Worm (Caenorhabditis elegans) whole organism, late embryonic: ENCODE measurements around the gene ptr-20.

ENCODE experiments used
- K02D7.2 ChIP-seq: sonication (generic microtip); optimal IDR thresholded peaks from 2 replicates; lab custom pipeline; 2017; ENCODE audit warnings: mild to moderate bottlenecking, missing genetic modification characterization, missing compliant biosample characterization
- ama-1 ChIP-seq: fragments of 150-350 bp; optimal IDR thresholded peaks from 2 replicates; lab custom pipeline; 2014
- ceh-22 ChIP-seq: sonication (generic microtip); optimal IDR thresholded peaks from 2 replicates; lab custom pipeline; 2017; ENCODE audit warnings: missing biosample characterization, missing genetic modification characterization
- che-1 ChIP-seq: sonication (generic microtip); optimal IDR thresholded peaks from 2 replicates; lab custom pipeline; 2016; ENCODE audit warnings: mild to moderate bottlenecking, missing genetic modification characterization, missing compliant biosample characterization
- fax-1 ChIP-seq: sonication (generic microtip); optimal IDR thresholded peaks from 2 replicates; lab custom pipeline; 2016; ENCODE audit warnings: missing genotype, missing genetic modification characterization, missing compliant biosample characterization
- hlh-8 ChIP-seq: sonication (generic microtip); optimal IDR thresholded peaks from 2 replicates; lab custom pipeline; 2016; ENCODE audit warnings: missing genotype, missing genetic modification characterization, missing compliant biosample characterization
- pha-4 ChIP-seq: fragments of 150-350 bp; optimal IDR thresholded peaks from 2 replicates; lab custom pipeline; 2018; ENCODE audit warnings: missing biosample characterization, missing genetic modification reagents, missing genetic modification characterization
- pqm-1 ChIP-seq: sonication (generic microtip); optimal IDR thresholded peaks from 2 replicates; lab custom pipeline; 2016; ENCODE audit warnings: missing genetic modification characterization, missing compliant biosample characterization
- unc-55 ChIP-seq: sonication (generic microtip); optimal IDR thresholded peaks from 2 replicates; lab custom pipeline; 2017; ENCODE audit warnings: missing biosample characterization, missing genetic modification reagents, missing genetic modification characterization
- unc-86 ChIP-seq: sonication (generic microtip); optimal IDR thresholded peaks from 2 replicates; lab custom pipeline; 2016; ENCODE audit warnings: missing genetic modification characterization, missing compliant biosample characterization

DNA sequence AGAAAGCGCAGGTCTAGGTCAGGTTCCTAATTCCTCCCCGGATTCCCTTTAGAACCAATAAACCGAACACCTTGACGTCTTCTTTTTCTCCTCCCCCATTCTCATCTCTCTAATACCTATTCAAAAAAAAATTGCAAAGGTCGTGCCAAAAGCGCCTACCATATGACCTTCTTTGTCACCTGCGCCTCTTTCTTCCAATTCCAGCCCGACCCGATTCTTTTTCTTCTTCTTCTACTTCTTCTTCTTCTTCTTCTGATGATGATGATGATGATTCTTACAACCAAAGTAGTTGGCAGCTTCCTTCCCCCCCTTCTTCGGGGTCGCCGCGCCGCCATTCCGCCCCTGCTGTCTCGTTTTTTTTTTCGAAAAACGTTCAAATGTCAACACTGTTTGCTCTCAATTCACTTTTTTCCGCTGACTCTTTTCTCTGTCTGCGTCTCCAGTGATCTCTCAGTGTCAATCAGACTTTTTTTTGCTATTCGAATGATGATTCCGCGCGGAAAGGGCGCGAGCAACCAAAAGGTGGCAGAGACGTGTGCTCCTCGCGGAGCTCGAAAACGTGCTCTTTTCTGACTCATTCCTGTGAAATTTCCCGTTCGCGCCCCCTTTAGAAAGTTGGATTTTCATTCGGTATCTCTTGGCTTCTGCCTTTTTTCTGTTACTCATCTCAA, 45.6 kb downstream of the ptr-20 start:
- no peak for TF ChIP-seq pqm-1 (tag; lab: Kevin White, UChicago)
- no peak for TF ChIP-seq ama-1 (lab: Kevin White, UChicago)
- no peak for TF ChIP-seq ceh-22 (tag; lab: Kevin White, UChicago)
- no peak for TF ChIP-seq unc-55 (GFP tag; lab: Kevin White, UChicago)
- no peak for TF ChIP-seq hlh-8
- no peak for TF ChIP-seq pha-4 (tag; lab: Kevin White, UChicago)
- TF ChIP-seq unc-86 (tag; lab: Kevin White, UChicago), result no peak
- no peak for TF ChIP-seq fax-1
- TF ChIP-seq K02D7.2, result no peak
- TF ChIP-seq che-1 (tag; lab: Kevin White, UChicago), result no peak
